Fruit fly (Drosophila melanogaster) Kc167 (cell line): ENCODE measurements around the gene Cp190.

Experiments used
- Myc ChIP-seq: fragments of >200 bp; optimal IDR thresholded peaks from 2 replicates; lab custom pipeline; 2017; ENCODE audit warnings: missing external identifiers
- ttk ChIP-seq: sonication (Bioruptor generic); optimal IDR thresholded peaks from 2 replicates; lab custom pipeline; 2017; ENCODE audit warnings: missing external identifiers

- TF ChIP-seq ttk (lab: Kevin White, UChicago) (no peak), Myc (lab: Kevin White, UChicago) (no peak)
Observed at dm6 chr3R:15229329-15229876, 45.6 kb downstream of the Cp190 start, which contains the start of the genes Art3 and mRpS10.
